Fruit fly (Drosophila melanogaster): Measurements from ENCODE around the gene CG45545.

CG45545 gene

DNA sequence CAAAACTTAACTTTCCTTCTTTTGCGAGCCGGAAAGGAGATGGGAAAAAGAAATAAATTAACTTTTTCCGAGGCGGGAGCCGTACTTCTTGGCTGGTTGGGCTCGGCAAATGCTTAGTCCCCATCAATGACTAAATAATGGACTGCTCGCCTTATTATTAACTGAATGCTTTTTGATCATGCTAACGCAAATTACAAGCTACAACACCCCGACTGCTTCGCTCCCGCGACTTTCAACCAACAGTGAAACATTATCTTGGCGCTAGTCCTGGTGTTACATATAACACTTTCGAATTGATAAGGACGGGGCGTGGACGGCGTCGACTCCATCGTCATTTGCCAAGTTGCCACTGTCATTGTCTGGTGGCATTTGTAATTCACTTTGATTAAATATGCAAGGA, at the start of gene CG45545:
CG45545 (plus strand) TSS at position 301 of the 400 bp plus-strand sequence.
- no peak for TF ChIP-seq CG17801 (GFP tag; optimal IDR thresholded peaks at IDR 0.05; ENCODE audit: partially characterized antibody)

DNA sequence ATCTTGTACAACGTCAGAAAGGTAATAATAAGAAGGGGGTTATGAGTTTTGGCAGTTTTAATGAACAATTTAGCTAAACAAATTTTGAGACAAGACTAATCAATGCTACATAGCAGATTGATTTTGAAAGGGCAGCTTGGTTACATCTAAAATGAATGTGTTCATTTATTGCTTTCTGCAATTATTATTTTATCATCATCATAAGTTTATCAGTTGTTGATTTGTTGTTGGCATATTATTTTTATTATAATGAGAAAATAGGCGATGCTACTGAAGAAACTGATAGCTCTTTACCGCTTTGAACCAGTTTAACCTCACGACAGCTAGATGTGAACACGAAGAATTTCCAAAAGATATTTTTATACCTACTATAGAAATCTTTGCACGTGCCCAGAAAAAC, 49.5 kb upstream of the CG45545 start, which contains the start of gene Mics1:
Mics1 (minus strand) TSS at position 101 of the 400 bp plus-strand sequence.
- no peak for TF ChIP-seq CG17801 (GFP tag; optimal IDR thresholded peaks at IDR 0.05; ENCODE audit: partially characterized antibody)

DNA sequence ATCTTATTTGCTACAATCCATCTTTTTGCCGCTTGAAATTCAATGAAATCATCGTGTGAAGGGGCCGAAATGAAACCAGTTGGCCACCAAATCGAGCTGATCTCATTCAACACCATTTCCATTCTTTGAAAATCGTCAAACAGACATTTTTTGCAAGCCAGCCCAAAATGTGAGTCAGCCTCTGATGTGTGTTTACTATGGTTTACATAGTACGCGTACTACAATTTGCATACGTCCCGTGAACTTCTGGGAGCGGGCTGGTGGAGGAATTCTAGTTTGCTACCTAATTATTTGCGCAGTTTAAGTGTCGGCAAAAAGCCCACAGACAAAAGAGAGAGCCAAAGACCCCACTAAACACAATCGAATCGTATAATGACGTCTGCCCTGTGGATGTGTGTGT, 48.6 kb upstream of the CG45545 start:
- TF ChIP-seq CG17801 (GFP tag; optimal IDR thresholded peaks at IDR 0.05; ENCODE audit: partially characterized antibody) = no peak

DNA sequence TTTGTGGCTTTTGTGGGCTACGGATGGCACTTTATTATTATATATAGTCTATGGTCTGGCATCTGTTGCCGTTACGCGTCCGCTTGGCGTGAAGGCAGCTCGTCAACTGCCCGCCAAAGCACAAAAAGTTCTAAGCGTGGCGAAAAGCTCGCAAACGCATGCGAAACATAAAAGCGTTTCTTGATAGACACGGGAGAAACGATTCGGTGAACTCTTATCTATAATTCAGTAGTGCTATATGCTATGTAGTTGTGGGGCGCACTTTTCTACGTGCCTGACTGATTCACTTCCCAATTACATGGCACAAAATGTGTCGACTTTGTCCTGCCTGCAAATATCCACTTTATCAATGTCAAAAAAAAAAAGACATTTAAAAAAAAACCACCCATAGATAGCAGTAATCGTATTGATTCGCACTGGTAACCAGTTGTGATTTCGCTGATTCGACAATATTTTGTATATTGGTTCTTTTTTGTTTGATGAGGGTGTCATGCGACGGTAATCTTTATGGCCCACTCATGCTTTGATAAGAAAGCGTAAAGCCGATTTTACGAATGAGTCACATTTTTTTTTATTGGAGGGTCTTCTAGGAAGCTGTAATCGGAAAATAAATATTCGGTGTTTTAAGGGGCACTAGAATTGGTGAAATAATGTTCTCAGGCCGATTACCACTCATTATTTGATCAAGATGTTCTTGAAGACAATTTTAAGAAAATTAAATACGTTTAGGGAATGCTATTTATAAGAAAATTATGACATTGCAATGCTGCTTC, 46.6 kb upstream of the CG45545 start, which contains the start of gene alpha-Est9:
alpha-Est9 (minus strand) TSS at position 110 of the 773 bp plus-strand sequence.
- TF ChIP-seq CG17801 (GFP tag; optimal IDR thresholded peaks at IDR 0.05; ENCODE audit: partially characterized antibody) = peak; percentile 27

DNA sequence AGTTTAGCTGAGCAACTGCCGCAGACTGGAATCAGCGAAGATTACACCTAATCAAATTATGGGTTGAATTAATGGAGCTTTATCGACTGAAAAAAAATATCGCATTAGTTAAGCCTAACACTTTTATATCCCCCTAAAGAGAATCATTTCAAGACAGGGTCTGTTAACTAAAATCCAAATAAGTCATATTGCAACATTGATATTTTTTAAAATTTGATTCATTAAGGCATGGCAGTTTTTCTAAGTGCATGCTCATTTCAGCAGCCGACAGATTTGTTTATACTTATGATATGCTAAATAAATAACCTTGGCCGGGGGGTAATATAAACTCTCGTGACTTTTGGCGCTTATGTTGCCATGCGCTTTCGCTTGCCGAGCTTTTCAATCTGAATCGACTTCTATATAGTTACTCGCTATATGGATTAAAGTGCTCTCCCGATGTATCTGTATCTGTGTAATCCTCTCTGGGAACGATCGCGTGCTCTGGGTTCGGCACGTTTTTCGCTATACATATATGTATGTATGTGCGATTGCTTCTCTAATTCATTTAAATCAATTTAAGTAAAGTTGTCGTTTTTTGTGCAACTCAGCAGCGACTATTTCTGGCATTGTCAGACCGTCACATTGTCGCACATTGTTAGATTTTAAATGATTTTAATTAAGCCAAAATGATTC, 45.4 kb upstream of the CG45545 start:
- peak; percentile 20 for TF ChIP-seq CG17801 (GFP tag; optimal IDR thresholded peaks at IDR 0.05; ENCODE audit: partially characterized antibody)

DNA sequence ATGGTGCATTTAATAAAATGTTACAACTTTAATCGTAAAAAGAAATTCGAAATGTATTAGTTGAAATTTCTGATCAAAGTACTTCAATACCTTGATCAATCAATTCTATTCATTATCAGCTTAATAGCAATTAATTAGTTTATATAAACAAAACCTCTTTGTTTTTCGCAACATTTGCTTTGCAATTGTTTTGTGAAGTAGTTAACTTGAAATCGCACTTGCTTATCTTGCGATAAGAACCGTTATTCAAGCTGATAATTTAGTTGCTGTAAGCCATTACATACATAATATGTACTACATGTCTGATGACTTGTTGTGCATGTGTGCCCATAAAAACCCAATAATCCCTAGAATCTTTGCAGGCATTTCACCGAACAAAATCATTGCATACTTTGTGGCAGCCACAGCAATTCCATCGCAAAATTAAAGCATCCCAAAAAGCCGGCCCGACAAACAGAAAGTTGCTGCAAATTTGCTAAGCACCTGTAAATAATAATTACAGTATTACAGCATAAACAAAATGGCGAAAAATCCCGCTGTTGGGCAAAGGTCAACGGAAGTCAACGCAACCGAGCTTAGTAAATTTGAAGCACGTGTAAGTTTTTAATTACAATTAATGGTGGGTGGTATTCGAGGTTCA, 43.5 kb upstream of the CG45545 start:
- peak; percentile 27 for TF ChIP-seq CG17801 (GFP tag; optimal IDR thresholded peaks at IDR 0.05; ENCODE audit: partially characterized antibody)

DNA sequence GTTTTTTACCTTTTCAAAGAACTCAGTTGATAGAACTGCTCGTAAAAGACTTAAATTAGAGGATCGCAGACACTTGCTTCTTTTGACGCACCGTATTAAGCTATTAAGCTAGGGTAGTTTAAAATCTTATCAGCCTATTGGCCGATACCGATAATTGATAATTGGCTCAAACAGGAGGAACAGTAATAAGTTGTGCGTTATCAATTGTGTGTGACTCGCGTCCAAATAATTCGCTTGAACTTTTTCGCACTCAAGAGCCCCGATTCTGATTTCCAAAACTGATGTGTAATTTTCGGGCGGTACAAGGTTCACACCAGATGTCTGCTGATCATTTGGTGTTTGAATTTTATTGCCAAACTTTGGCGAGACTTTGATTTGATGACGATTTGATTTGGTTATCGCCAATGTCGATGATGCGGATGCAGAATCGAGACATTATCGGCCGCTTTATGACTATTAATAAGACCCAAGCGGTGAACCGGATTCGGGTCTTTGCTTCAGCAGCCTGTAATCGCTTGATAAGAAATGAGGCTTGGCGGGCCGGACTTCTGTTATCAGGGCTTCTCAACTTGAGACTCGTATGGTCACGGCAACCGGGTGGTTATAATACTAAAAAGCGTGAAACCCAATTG, 37.5 kb upstream of the CG45545 start:
- TF ChIP-seq CG17801 (GFP tag; optimal IDR thresholded peaks at IDR 0.05; ENCODE audit: partially characterized antibody) = no peak

DNA sequence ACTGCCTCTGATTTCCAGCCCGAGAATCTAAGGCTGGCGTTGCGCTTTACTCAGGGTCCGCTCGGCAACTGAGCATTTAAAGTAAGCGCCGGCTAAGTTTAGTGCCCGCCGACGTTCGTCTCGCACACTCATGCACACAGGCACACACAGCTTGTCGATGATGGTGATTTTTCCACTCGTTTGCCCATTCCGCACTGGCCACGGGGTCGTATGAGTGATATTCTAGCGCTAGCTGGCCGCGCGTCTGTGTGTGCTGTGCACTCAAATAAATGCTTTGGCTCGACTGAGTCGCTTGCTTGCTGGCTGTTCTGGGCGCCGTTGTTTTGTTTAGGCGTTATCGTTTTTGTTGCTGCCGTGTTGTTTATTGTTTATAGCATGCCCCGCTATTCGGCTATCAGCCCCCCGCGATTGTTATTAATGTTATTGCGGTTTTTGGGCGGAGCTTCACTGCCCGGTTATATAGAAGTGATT, 36.2 kb upstream of the CG45545 start, which contains the start of gene alpha-Est8:
alpha-Est8 (minus strand) TSS at position 72 of the 471 bp plus-strand sequence.
- peak; percentile 58 for TF ChIP-seq CG17801 (GFP tag; optimal IDR thresholded peaks at IDR 0.05; ENCODE audit: partially characterized antibody)

DNA sequence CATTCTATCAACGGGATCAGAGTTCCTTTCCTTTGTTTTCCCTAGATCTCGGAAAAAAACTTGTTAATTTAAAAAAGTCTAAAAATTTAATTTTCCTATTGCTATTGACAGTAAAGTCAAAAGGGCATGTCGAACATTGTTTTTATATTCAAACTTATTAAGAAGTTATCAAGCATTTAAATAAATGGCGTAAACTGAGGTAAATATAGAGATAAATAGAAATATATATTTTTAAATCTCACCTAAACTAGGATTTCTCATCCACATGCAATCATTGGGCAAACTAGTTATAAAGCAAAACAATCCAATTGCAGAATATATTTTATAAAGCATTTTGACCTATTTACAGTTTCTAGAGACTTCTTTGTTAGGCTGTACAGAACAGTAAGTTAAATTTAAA, 32.5 kb upstream of the CG45545 start, which contains the start of gene Ubc84D:
Ubc84D (minus strand) TSS at position 101 of the 400 bp plus-strand sequence.
- no peak for TF ChIP-seq CG17801 (GFP tag; optimal IDR thresholded peaks at IDR 0.05; ENCODE audit: partially characterized antibody)

DNA sequence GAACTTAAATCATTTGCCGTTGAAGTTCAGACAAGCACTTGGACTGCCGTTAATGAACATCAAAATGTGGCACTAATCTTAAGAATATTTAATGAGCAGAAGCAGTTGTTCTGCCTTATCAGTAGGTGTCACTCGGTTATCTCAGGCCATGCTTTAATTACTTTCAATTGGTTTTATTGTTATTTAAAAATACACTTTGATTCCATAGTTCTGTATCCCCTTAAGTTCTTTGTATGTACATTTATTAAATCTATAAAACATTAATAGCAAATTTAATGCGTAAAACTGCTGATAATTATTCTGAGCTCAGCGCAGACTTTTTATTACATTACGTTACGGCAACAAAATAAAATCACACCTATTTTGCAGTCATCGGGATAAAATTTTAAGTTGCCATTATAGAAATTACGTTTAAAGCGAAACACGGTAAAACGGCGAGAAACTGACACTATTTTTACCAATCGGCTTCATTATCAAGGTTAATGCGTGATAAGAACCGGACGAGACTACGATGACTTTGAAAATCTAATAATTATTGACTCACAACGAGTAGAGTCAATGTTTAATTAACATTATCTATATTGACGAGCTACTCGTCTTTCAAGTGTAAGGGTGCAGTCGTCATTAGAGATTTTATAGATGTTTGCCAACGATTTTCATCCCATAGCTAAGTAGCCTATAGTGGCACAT, 29.4 kb upstream of the CG45545 start:
- no peak for TF ChIP-seq CG17801 (GFP tag; optimal IDR thresholded peaks at IDR 0.05; ENCODE audit: partially characterized antibody)

DNA sequence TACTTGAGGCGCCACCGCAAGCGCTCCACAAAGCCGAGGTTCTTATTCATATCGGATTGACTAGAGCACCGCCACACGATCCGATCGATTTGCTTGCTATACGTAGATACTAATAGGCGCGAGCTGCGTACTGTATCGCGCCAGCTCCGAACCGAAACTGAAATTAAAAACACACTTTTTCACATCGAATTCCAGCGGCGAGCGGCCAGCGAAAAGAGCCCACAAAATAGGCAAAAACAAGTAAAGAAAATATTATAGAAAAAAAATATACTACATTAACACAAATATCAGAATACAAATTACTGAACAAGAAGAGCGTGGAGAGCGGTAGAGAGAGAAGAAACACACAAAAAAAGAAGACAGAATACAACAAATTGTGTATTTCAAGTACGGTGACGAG, 28.2 kb upstream of the CG45545 start, which contains the start of gene alpha-Est7:
alpha-Est7 (minus strand) TSS at position 160 of the 400 bp plus-strand sequence.
- TF ChIP-seq CG17801 (GFP tag; optimal IDR thresholded peaks at IDR 0.05; ENCODE audit: partially characterized antibody) = no peak

DNA sequence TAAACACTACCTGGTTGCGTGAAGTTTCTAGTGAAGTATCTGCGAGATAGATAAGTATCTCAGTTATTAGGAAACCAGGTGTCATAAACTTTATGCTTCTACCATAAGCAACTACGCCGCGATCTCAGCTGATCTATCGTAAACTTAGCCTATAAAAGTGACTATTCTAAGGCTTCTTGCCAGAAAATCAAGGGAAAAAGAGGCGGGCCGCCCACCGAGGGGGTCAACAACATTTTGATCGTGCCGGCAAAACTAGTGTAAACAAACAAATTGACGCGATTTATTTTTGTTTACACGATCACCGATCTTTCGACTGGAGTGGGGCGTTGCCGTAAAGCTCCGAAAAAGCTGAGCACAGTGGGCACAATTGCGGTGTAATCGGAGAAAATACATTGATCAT, 27.6 kb upstream of the CG45545 start:
- no peak for TF ChIP-seq CG17801 (GFP tag; optimal IDR thresholded peaks at IDR 0.05; ENCODE audit: partially characterized antibody)

DNA sequence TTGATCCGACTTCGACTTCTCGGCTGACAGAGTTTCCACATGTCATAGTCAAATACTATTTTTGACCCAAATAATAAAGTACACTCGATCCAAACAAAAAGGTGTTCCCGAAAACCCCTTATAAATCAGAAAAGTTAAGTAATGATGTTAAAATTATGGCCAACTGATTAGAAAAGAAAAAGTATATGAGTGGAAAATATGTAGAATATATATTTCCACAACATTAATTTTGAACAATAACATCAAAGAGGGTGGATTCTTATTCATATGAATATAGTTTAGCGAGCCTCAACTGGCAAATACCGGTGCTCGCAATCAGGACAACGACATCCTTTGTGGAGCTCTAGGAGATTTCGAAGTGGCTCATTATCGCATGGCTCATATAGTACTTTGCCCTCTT, 23.1 kb upstream of the CG45545 start, which contains the start of gene alpha-Est6:
alpha-Est6 (minus strand) TSS at position 101 of the 400 bp plus-strand sequence.
- no peak for TF ChIP-seq CG17801 (GFP tag; optimal IDR thresholded peaks at IDR 0.05; ENCODE audit: partially characterized antibody)

DNA sequence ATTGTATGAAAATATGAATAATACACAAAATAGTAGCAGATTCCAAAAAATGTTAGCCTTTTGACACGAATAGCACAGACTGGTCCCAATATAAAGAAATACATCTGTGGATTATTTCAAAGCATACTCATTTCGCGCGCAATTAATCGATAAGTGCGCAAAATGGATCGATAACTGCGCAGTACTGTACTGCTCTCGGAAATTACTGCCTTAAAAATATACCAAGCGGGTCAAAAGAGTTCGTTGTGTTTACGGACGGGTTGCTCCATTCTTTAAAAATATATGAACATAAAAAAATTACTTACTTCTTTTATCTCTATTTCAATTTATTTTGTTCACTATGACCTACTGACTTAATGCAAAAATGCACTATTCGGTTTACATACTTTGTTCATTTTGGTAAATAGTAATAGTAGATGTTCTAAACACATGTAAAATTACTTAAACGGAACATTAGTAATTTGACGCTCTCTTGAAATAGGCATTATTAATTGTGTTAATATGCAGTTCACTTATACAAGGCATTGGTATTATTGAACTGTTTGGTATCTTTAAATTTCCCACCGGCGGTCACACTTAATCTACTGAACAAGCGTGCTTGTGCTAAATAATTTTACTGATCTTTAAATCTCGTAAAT, 21.5 kb upstream of the CG45545 start, which contains the start of the genes Rtnl2 and alphaTub84D:
Rtnl2 (minus strand) TSS at position 58 of the 638 bp plus-strand sequence.
alphaTub84D (plus strand) TSS at position 570 of the 638 bp plus-strand sequence.
- TF ChIP-seq CG17801 (GFP tag; optimal IDR thresholded peaks at IDR 0.05; ENCODE audit: partially characterized antibody) = no peak
